Worm (Caenorhabditis elegans) whole organism, midembryonic: Measurements from ENCODE around the gene znf-706.

Source experiments
- cog-1 ChIP-seq: sonication (generic microtip); optimal IDR thresholded peaks from 2 replicates; lab custom pipeline; 2016; ENCODE audit warnings: missing genetic modification characterization, missing compliant biosample characterization
- flt-1 ChIP-seq: fragments of 200-800 bp; sonication (Bioruptor generic); IDR thresholded peaks from 2 replicates; pipeline ENCODE4 v1.3.6; 2022; ENCODE audit warnings: missing genetic modification characterization, missing compliant biosample characterization
- med-1 ChIP-seq: sonication (generic microtip); optimal IDR thresholded peaks from 2 replicates; lab custom pipeline; 2017; ENCODE audit warnings: missing genetic modification characterization, mild to moderate bottlenecking, missing compliant biosample characterization, antibody characterized with exemption, missing genetic modification reagents; ENCODE audit not compliant: insufficient read depth
- ref-1 ChIP-seq: fragments of 200-800 bp; sonication (Bioruptor generic); conservative IDR thresholded peaks from 2 replicates; pipeline ENCODE4 v1.3.6; 2022; ENCODE audit warnings: missing genetic modification reagents, missing genetic modification characterization, missing compliant biosample characterization
- tab-1 ChIP-seq: fragments of 200-800 bp; sonication (Bioruptor generic); IDR thresholded peaks from 2 replicates; pipeline ENCODE4 v1.3.6; 2022; ENCODE audit warnings: missing genetic modification characterization, missing compliant biosample characterization
- ztf-23 ChIP-seq: fragments of 200-800 bp; sonication (Bioruptor generic); IDR thresholded peaks from 2 replicates; pipeline ENCODE4 v1.3.6; 2022; ENCODE audit warnings: missing genetic modification reagents, missing genetic modification characterization, missing compliant biosample characterization
- ztf-29 ChIP-seq: fragments of 200-800 bp; sonication (Bioruptor generic); IDR thresholded peaks from 2 replicates; pipeline ENCODE4 v1.3.6; 2022; ENCODE audit warnings: missing genetic modification reagents, missing genetic modification characterization, missing compliant biosample characterization

DNA sequence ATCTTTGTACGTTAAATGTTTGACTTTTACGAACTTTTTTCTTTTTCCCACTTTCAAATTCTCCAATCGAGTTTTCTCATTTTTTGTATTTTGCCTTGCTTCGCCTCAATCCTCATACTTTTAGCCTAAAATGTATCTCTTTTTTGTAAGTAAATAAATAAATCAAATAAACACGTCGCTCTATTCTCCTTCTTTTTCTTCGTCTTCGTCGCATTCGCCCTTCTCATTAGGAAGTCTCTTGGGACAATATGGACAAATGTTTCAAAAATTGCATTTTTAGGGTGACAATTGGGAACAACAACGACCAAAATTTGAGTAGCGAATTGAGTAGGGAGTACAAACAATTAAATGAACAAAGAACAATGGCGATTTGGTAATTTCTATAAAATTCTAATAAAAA, 4.0 kb downstream of the znf-706 start:
- no peak for TF ChIP-seq ztf-23
- no peak for TF ChIP-seq med-1 (GFP tag; lab: Kevin White, UChicago)
- TF ChIP-seq cog-1 (tag; lab: Kevin White, UChicago), result no peak
- TF ChIP-seq ztf-29 (GFP tag; lab: Robert Waterston, UW), result no peak
- TF ChIP-seq tab-1 (GFP tag; lab: Robert Waterston, UW), result no peak
- no peak for TF ChIP-seq flt-1 (GFP tag; lab: Robert Waterston, UW)
- TF ChIP-seq ref-1 (GFP tag; lab: Robert Waterston, UW), result no peak
